Fruit fly (Drosophila melanogaster) whole organism, embryonic: ENCODE data around the gene CG45487.

Experiments used
- ATbp ChIP-seq: fragments of 200-800 bp; sonication (Bioruptor generic); optimal IDR thresholded peaks from 2 replicates; lab custom pipeline; 2017; ENCODE audit warnings: missing biosample characterization, mild to moderate bottlenecking, missing genetic modification characterization, missing genetic modification reagents
- Abd-B ChIP-seq: fragments of 200-800 bp; sonication (Bioruptor generic); optimal IDR thresholded peaks from 2 replicates; lab custom pipeline; 2018; ENCODE audit warnings: missing biosample characterization, mild to moderate bottlenecking, missing genetic modification characterization, moderate library complexity
- Ada2b ChIP-seq: fragments of 200-800 bp; sonication (Bioruptor generic); IDR thresholded peaks from 2 replicates; pipeline ENCODE4 v1.3.6; 2022; ENCODE audit warnings: missing biosample characterization, missing genetic modification characterization
- Bdp1 ChIP-seq: fragments of 200-800 bp; sonication (Bioruptor generic); optimal IDR thresholded peaks from 3 replicates; lab custom pipeline; 2016; ENCODE audit warnings: missing biosample characterization, missing genetic modification characterization
- CG10979 ChIP-seq: fragments of 200-800 bp; sonication (Bioruptor generic); optimal IDR thresholded peaks from 2 replicates; lab custom pipeline; 2018; ENCODE audit warnings: missing biosample characterization, mild to moderate bottlenecking, missing genetic modification characterization, moderate library complexity
- CG12659 ChIP-seq: fragments of 200-800 bp; sonication (Bioruptor generic); optimal IDR thresholded peaks from 3 replicates; lab custom pipeline; 2017; ENCODE audit warnings: mild to moderate bottlenecking, missing biosample characterization, missing genetic modification reagents, missing genetic modification characterization
- CG12769 ChIP-seq: fragments of 200-800 bp; sonication (Bioruptor generic); optimal IDR thresholded peaks from 2 replicates; lab custom pipeline; 2019; ENCODE audit warnings: missing biosample characterization, mild to moderate bottlenecking, missing genetic modification characterization, moderate library complexity
- CG13424 ChIP-seq: fragments of 200-800 bp; sonication (Bioruptor generic); optimal IDR thresholded peaks from 2 replicates; lab custom pipeline; 2019; ENCODE audit warnings: missing biosample characterization, mild to moderate bottlenecking, missing genetic modification characterization, moderate library complexity
- CG15269 ChIP-seq: fragments of 200-800 bp; sonication (Bioruptor generic); optimal IDR thresholded peaks from 2 replicates; lab custom pipeline; 2018; ENCODE audit warnings: missing biosample characterization, mild to moderate bottlenecking, missing genetic modification characterization, moderate library complexity
- CG34422 ChIP-seq: fragments of 200-800 bp; sonication (Bioruptor generic); IDR thresholded peaks from 3 replicates; pipeline ENCODE4 v1.3.6; 2022; ENCODE audit warnings: missing biosample characterization, missing genetic modification characterization
- CG4820 ChIP-seq: fragments of 200-800 bp; sonication (Bioruptor generic); optimal IDR thresholded peaks from 3 replicates; lab custom pipeline; 2016; ENCODE audit warnings: missing biosample characterization, missing genetic modification characterization
- CG7271 ChIP-seq: fragments of 200-800 bp; sonication (Bioruptor generic); optimal IDR thresholded peaks from 2 replicates; lab custom pipeline; 2018; ENCODE audit warnings: missing biosample characterization, mild to moderate bottlenecking, missing genetic modification characterization, moderate library complexity
- CG7786 ChIP-seq: fragments of 200-800 bp; sonication (Bioruptor generic); optimal IDR thresholded peaks from 2 replicates; lab custom pipeline; 2016; ENCODE audit warnings: missing biosample characterization, missing genetic modification characterization
- CG7963 ChIP-seq: fragments of 200-800 bp; sonication (Bioruptor generic); IDR thresholded peaks from 3 replicates; pipeline ENCODE4 v1.3.6; 2022; ENCODE audit warnings: missing biosample characterization, missing genetic modification characterization; ENCODE audit not compliant: partially characterized antibody
- CG7987 ChIP-seq: fragments of 200-800 bp; sonication (Bioruptor generic); optimal IDR thresholded peaks from 2 replicates; lab custom pipeline; 2018; ENCODE audit warnings: missing biosample characterization, mild to moderate bottlenecking, missing genetic modification characterization, moderate library complexity
- CG8281 ChIP-seq: fragments of 200-800 bp; sonication (Bioruptor generic); optimal IDR thresholded peaks from 2 replicates; lab custom pipeline; 2018; ENCODE audit warnings: missing biosample characterization, mild to moderate bottlenecking, missing genetic modification characterization, moderate library complexity
- CG8924 ChIP-seq: fragments of 200-800 bp; optimal IDR thresholded peaks from 3 replicates; lab custom pipeline; 2019; ENCODE audit warnings: missing biosample characterization, mild to moderate bottlenecking, missing genetic modification characterization, moderate library complexity
- CG9797 ChIP-seq: fragments of 200-800 bp; sonication (Bioruptor generic); optimal IDR thresholded peaks from 3 replicates; lab custom pipeline; 2018; ENCODE audit warnings: missing biosample characterization, mild to moderate bottlenecking, missing genetic modification characterization
- CG9932 ChIP-seq: fragments of 200-800 bp; sonication (Bioruptor generic); IDR thresholded peaks from 2 replicates; pipeline ENCODE4 v1.3.6; 2022; ENCODE audit warnings: missing biosample characterization, missing genetic modification characterization
- CHES-1-like ChIP-seq: fragments of 200-800 bp; sonication (Bioruptor generic); optimal IDR thresholded peaks from 2 replicates; lab custom pipeline; 2016; ENCODE audit warnings: missing biosample characterization, missing genetic modification characterization
- CkIIα-i1 ChIP-seq: fragments of 200-800 bp; sonication (Bioruptor generic); IDR thresholded peaks from 2 replicates; pipeline ENCODE4 v1.3.6; 2022; ENCODE audit warnings: missing biosample characterization, missing genetic modification characterization
- Dbx ChIP-seq: fragments of 200-800 bp; sonication (Bioruptor generic); IDR thresholded peaks from 3 replicates; pipeline ENCODE4 v1.3.6; 2022; ENCODE audit warnings: missing biosample characterization, missing genetic modification characterization
- Dll ChIP-seq: fragments of 200-800 bp; sonication (Bioruptor generic); IDR thresholded peaks from 4 replicates; pipeline ENCODE4 v1.3.6; 2022; ENCODE audit warnings: missing biosample characterization, missing genetic modification characterization; ENCODE audit not compliant: partially characterized antibody
- Doc3 ChIP-seq: fragments of 200-800 bp; sonication (Bioruptor generic); IDR thresholded peaks from 3 replicates; pipeline ENCODE4 v1.3.6; 2022; ENCODE audit warnings: missing biosample characterization, missing genetic modification characterization; ENCODE audit not compliant: partially characterized antibody
- HHEX ChIP-seq: fragments of 200-800 bp; sonication (Bioruptor generic); optimal IDR thresholded peaks from 3 replicates; lab custom pipeline; 2017; ENCODE audit warnings: missing biosample characterization, mild to moderate bottlenecking, missing genetic modification characterization, missing genetic modification reagents
- HLH4C ChIP-seq: fragments of 200-800 bp; sonication (Bioruptor generic); IDR thresholded peaks from 3 replicates; pipeline ENCODE4 v1.3.6; 2022; ENCODE audit warnings: missing biosample characterization, missing genetic modification characterization; ENCODE audit not compliant: partially characterized antibody
- HmgD ChIP-seq: fragments of 200-800 bp; sonication (Bioruptor generic); optimal IDR thresholded peaks from 3 replicates; lab custom pipeline; 2016; ENCODE audit warnings: missing biosample characterization, missing genetic modification characterization
- Lpt ChIP-seq: fragments of >200 bp; optimal IDR thresholded peaks from 2 replicates; lab custom pipeline; 2018; ENCODE audit warnings: missing biosample characterization, missing genetic modification characterization
- MESR4 ChIP-seq: fragments of 200-800 bp; sonication (Bioruptor generic); optimal IDR thresholded peaks from 2 replicates; lab custom pipeline; 2018; ENCODE audit warnings: missing biosample characterization, mild to moderate bottlenecking, missing genetic modification characterization, moderate library complexity
- NFAT ChIP-seq: fragments of 200-800 bp; sonication (Bioruptor generic); IDR thresholded peaks from 2 replicates; pipeline ENCODE4 v1.3.6; 2022; ENCODE audit warnings: missing biosample characterization, missing genetic modification characterization
- Nf-YC ChIP-seq: fragments of 200-800 bp; optimal IDR thresholded peaks from 3 replicates; lab custom pipeline; 2019; ENCODE audit warnings: missing biosample characterization, mild to moderate bottlenecking, missing genetic modification characterization, moderate library complexity
- Optix ChIP-seq: fragments of 200-800 bp; sonication (Bioruptor generic); IDR thresholded peaks from 3 replicates; pipeline ENCODE4 v1.3.6; 2022; ENCODE audit warnings: missing biosample characterization, missing genetic modification characterization
- Xrp1 ChIP-seq: fragments of 200-800 bp; sonication (Bioruptor generic); IDR thresholded peaks from 2 replicates; pipeline ENCODE4 v1.3.6; 2022; ENCODE audit warnings: missing biosample characterization, missing genetic modification characterization
- bigmax ChIP-seq: fragments of 200-800 bp; sonication (Bioruptor generic); optimal IDR thresholded peaks from 2 replicates; lab custom pipeline; 2018; ENCODE audit warnings: missing biosample characterization, mild to moderate bottlenecking, missing genetic modification characterization
- bowl ChIP-seq: fragments of 200-800 bp; sonication (Bioruptor generic); IDR thresholded peaks from 2 replicates; pipeline ENCODE4 v1.3.6; 2022; ENCODE audit warnings: missing biosample characterization, missing genetic modification characterization
- crc ChIP-seq: fragments of 200-800 bp; sonication (Bioruptor generic); optimal IDR thresholded peaks from 2 replicates; lab custom pipeline; 2016; ENCODE audit warnings: missing biosample characterization, missing genetic modification characterization
- exex ChIP-seq: fragments of 200-800 bp; sonication (Bioruptor generic); optimal IDR thresholded peaks from 4 replicates; lab custom pipeline; 2018; ENCODE audit warnings: missing biosample characterization, mild to moderate bottlenecking, missing genetic modification characterization, moderate library complexity
- gcm2 ChIP-seq: fragments of 200-800 bp; sonication (Bioruptor generic); optimal IDR thresholded peaks from 2 replicates; lab custom pipeline; 2016; ENCODE audit warnings: missing biosample characterization, missing genetic modification characterization
- grn ChIP-seq: fragments of 200-800 bp; sonication (Bioruptor generic); optimal IDR thresholded peaks from 3 replicates; lab custom pipeline; 2017; ENCODE audit warnings: missing biosample characterization, missing genetic modification characterization
- gro ChIP-seq: fragments of 200-800 bp; sonication (Bioruptor generic); optimal IDR thresholded peaks from 2 replicates; lab custom pipeline; 2016; ENCODE audit warnings: missing biosample characterization, missing genetic modification characterization
- maf-S ChIP-seq: fragments of 200-800 bp; sonication (Bioruptor generic); optimal IDR thresholded peaks from 2 replicates; lab custom pipeline; 2016; ENCODE audit warnings: missing biosample characterization, missing genetic modification characterization
- pan ChIP-seq, 4 experiments: fragments of >200 bp in 3 of 4; fragments of 200-800 bp in 1 of 4; sonication (Bioruptor generic) in 1 of 4; optimal IDR thresholded peaks in 3 of 4; IDR thresholded peaks in 1 of 4; 2 replicates each; pipeline versions ENCODE4 v1.3.6 to Lab custom; 2017 to 2022; ENCODE audit warnings: missing biosample characterization in 2 of 4, missing genetic modification characterization in 2 of 4, mixed read lengths in 1 of 4
- run ChIP-seq: fragments of 200-800 bp; sonication (Bioruptor generic); optimal IDR thresholded peaks from 3 replicates; lab custom pipeline; 2018; ENCODE audit warnings: missing biosample characterization, mild to moderate bottlenecking, missing genetic modification characterization
- so ChIP-seq: fragments of 200-800 bp; sonication (Bioruptor generic); IDR thresholded peaks from 3 replicates; pipeline ENCODE4 v1.3.6; 2022; ENCODE audit warnings: missing biosample characterization, missing genetic modification characterization
- tin ChIP-seq: fragments of 200-800 bp; sonication (Bioruptor generic); optimal IDR thresholded peaks from 3 replicates; lab custom pipeline; 2016; ENCODE audit warnings: missing biosample characterization, missing genetic modification characterization
- tll ChIP-seq, 2 experiments: fragments of 200-800 bp in 1 of 2; fragments of >200 bp in 1 of 2; sonication (Bioruptor generic) in 1 of 2; optimal IDR thresholded peaks; 2 replicates each; lab custom pipeline; 2017 to 2019; ENCODE audit warnings: missing biosample characterization in 2 of 2, missing genetic modification characterization in 2 of 2, mild to moderate bottlenecking in 1 of 2, moderate library complexity in 1 of 2
- toy ChIP-seq: fragments of 200-800 bp; sonication (Bioruptor generic); IDR thresholded peaks from 2 replicates; pipeline ENCODE4 v1.3.6; 2022; ENCODE audit warnings: missing biosample characterization, missing genetic modification characterization
- trem ChIP-seq: fragments of 200-800 bp; optimal IDR thresholded peaks from 3 replicates; lab custom pipeline; 2019; ENCODE audit warnings: missing biosample characterization, mild to moderate bottlenecking, missing genetic modification characterization, moderate library complexity
- wor ChIP-seq: fragments of 200-800 bp; sonication (Bioruptor generic); IDR thresholded peaks from 2 replicates; pipeline ENCODE4 v1.3.6; 2022; ENCODE audit warnings: missing biosample characterization, missing genetic modification characterization

Gene CG45487

dm6 chrX:19889128-19889756 lies 25.8 kb downstream of the CG45487 start (continued):
- no peak for TF ChIP-seq Lpt
- TF ChIP-seq CG8281 (tag; lab: Kevin White, UChicago): peak; percentile 56
- no peak for TF ChIP-seq bigmax (GFP tag; lab: Kevin White, UChicago)
- peak; percentile 74 for TF ChIP-seq Abd-B
- peak; percentile 81 for TF ChIP-seq CG13424 (tag; lab: Kevin White, UChicago)
- TF ChIP-seq crc (GFP tag; lab: Kevin White, UChicago): peak; percentile 73
- no peak for TF ChIP-seq Doc3 (GFP tag; lab: Robert Waterston, UW)
- peak; percentile 66 for TF ChIP-seq Bdp1 (GFP tag; lab: Kevin White, UChicago)
- TF ChIP-seq CG4820 (GFP tag; lab: Kevin White, UChicago): peak; percentile 59
- TF ChIP-seq ATbp (GFP tag; lab: Kevin White, UChicago): peak; percentile 81
- TF ChIP-seq CHES-1-like: peak; percentile 92
- peak; percentile 73 for TF ChIP-seq Ada2b (GFP tag; lab: Robert Waterston, UW)
- TF ChIP-seq so (GFP tag; lab: Robert Waterston, UW): peak; percentile 64; the same call in 2 of the 3 replicates
- peak; percentile 67 for TF ChIP-seq CG7987 (GFP tag; lab: Kevin White, UChicago)
- peak; percentile 48 for TF ChIP-seq HmgD (GFP tag; lab: Kevin White, UChicago)
- TF ChIP-seq gro (GFP tag; lab: Kevin White, UChicago): peak; percentile 85
- peak; percentile 61 for TF ChIP-seq trem
- peak; percentile 14 for TF ChIP-seq CG7271
- no peak for TF ChIP-seq bowl
- TF ChIP-seq CG34422 (GFP tag; lab: Robert Waterston, UW): peak; percentile 89
- TF ChIP-seq Optix: peak; percentile 79; the same call in 2 of the 3 replicates
- peak; percentile 87 for TF ChIP-seq maf-S
- peak; percentile 93 for TF ChIP-seq CG12769
- TF ChIP-seq NFAT (GFP tag; lab: Robert Waterston, UW): peak; percentile 78
- peak; percentile 62 for TF ChIP-seq Dbx (GFP tag; lab: Robert Waterston, UW)
- TF ChIP-seq MESR4 (GFP tag; lab: Kevin White, UChicago): peak; percentile 40
- TF ChIP-seq CG9797 (GFP tag; lab: Kevin White, UChicago): no peak
- peak; percentile 79 for TF ChIP-seq CG9932 (GFP tag; lab: Robert Waterston, UW)
- TF ChIP-seq Dll: no peak
- TF ChIP-seq CG7786 (GFP tag; lab: Kevin White, UChicago): peak; percentile 90
- peak; percentile 87 for TF ChIP-seq CG8924 (tag; lab: Kevin White, UChicago)
- no peak for TF ChIP-seq CG7963 (GFP tag; lab: Robert Waterston, UW)
- peak; percentile 64 for TF ChIP-seq Nf-YC (tag; lab: Kevin White, UChicago)
- TF ChIP-seq grn: no peak
- TF ChIP-seq CkIIα-i1 (GFP tag; lab: Robert Waterston, UW): no peak
- TF ChIP-seq gcm2 (GFP tag; lab: Kevin White, UChicago): peak; percentile 63
- peak; percentile 40 for TF ChIP-seq exex
- TF ChIP-seq wor: peak; percentile 57
- TF ChIP-seq HHEX (GFP tag; lab: Kevin White, UChicago): peak; percentile 81
- peak in 1 of 2 experiments; percentile 57 for TF ChIP-seq tll (GFP tag; optimal IDR thresholded peaks at IDR 0.05; lab: Kevin White, UChicago)
- peak; percentile 86 for TF ChIP-seq CG15269 (tag; lab: Kevin White, UChicago)
- no peak for TF ChIP-seq pan (optimal IDR thresholded peaks at IDR 0.05; lab: Kevin White, UChicago)
- peak in 1 of 2 experiments; percentile 84 for TF ChIP-seq pan (GFP tag; optimal IDR thresholded peaks at IDR 0.05 in 1 of 2, IDR thresholded peaks at IDR 0.05 in 1 of 2)
- peak; percentile 72 for TF ChIP-seq CG12659 (GFP tag; lab: Kevin White, UChicago)
- TF ChIP-seq toy (GFP tag; lab: Robert Waterston, UW): no peak
- no peak for TF ChIP-seq HLH4C (GFP tag; lab: Robert Waterston, UW)
- TF ChIP-seq run (tag; lab: Kevin White, UChicago): peak; percentile 22
- peak; percentile 80 for TF ChIP-seq tin
- TF ChIP-seq Xrp1: peak; percentile 88
- peak; percentile 84 for TF ChIP-seq CG10979
